Worm (Caenorhabditis elegans) whole organism, late embryonic: Measurements from ENCODE around the gene chkr-1.
"Not testable (repeated sequence)": the region's sequence is repeated elsewhere in the genome, so short reads cannot be mapped to it uniquely, and the experiment has no call there.

ENCODE experiments used
- pax-1 ChIP-seq: fragments of 150-350 bp; optimal IDR thresholded peaks from 2 replicates; lab custom pipeline; 2014; ENCODE audit warnings: missing biosample characterization, missing genetic modification characterization
- pros-1 ChIP-seq: fragments of 150-350 bp; optimal IDR thresholded peaks from 2 replicates; lab custom pipeline; 2014; ENCODE audit warnings: missing biosample characterization, missing genetic modification reagents, missing genetic modification characterization
- ref-2 ChIP-seq: sonication (generic microtip); optimal IDR thresholded peaks from 2 replicates; lab custom pipeline; 2016; ENCODE audit warnings: missing genetic modification characterization, missing compliant biosample characterization

The chkr-1 gene

ce11 chrX:239077-239476 lies 56.6 kb downstream of the chkr-1 start, which contains the start of gene AC8.10:
TSS of gene AC8.10 (minus strand) at chrX:239177.
- not testable (repeated sequence) for TF ChIP-seq ref-2 (tag; lab: Kevin White, UChicago); pros-1; pax-1 (tag; lab: Kevin White, UChicago)
